Fruit fly (Drosophila melanogaster) whole organism, adult: ENCODE results near the gene CG13884.
A peak's percentile ranks its signal among the peaks of the same experiment; 100 is the strongest.

ENCODE experiments used
- CG33017 ChIP-seq: fragments of 200-800 bp; sonication (Bioruptor generic); optimal IDR thresholded peaks from 2 replicates; lab custom pipeline; 2018; ENCODE audit warnings: missing biosample characterization, mild to moderate bottlenecking, missing genetic modification characterization, moderate library complexity
- CG7101 ChIP-seq: fragments of 200-800 bp; sonication (Bioruptor generic); optimal IDR thresholded peaks from 2 replicates; lab custom pipeline; 2018; ENCODE audit warnings: missing biosample characterization, mild to moderate bottlenecking, missing genetic modification characterization, moderate library complexity
- Crg-1 ChIP-seq: fragments of 200-800 bp; sonication (Bioruptor generic); optimal IDR thresholded peaks from 2 replicates; lab custom pipeline; 2016; ENCODE audit warnings: missing biosample characterization, missing genetic modification characterization
- Mnt ChIP-seq: fragments of 200-800 bp; sonication (Bioruptor generic); optimal IDR thresholded peaks from 2 replicates; lab custom pipeline; 2016; ENCODE audit warnings: missing biosample characterization, mild to moderate bottlenecking, missing genetic modification characterization
- kay ChIP-seq: fragments of 200-800 bp; sonication (Bioruptor generic); peaks from one replicate; lab custom pipeline; 2016; ENCODE audit warnings: missing biosample characterization, missing genetic modification characterization, borderline replicate concordance
- pad ChIP-seq: fragments of 200-800 bp; sonication (Bioruptor generic); optimal IDR thresholded peaks from 3 replicates; lab custom pipeline; 2017; ENCODE audit warnings: missing biosample characterization, missing genetic modification characterization, mild to moderate bottlenecking, moderate library complexity, missing genetic modification reagents

- TF ChIP-seq Mnt, result no peak
- TF ChIP-seq CG7101 (tag; lab: Kevin White, UChicago), result no peak
- no peak for TF ChIP-seq pad
- TF ChIP-seq Crg-1 (GFP tag; lab: Kevin White, UChicago), result no peak
- no peak for TF ChIP-seq CG33017
- TF ChIP-seq kay, result peak; percentile 94
Observed at dm6 chr3L:340124-340523, 26.1 kb downstream of the CG13884 start.
